Worm (Caenorhabditis elegans) whole organism, mixed stage, embryonic: ENCODE results near the gene C05B5.16.

Experiments
- M03D4.4 ChIP-seq: sonication (generic microtip); optimal IDR thresholded peaks from 2 replicates; lab custom pipeline; 2017; ENCODE audit warnings: mild to moderate bottlenecking, missing genetic modification characterization, missing compliant biosample characterization
- bed-3 ChIP-seq: fragments of 200-800 bp; sonication (Bioruptor generic); optimal IDR thresholded peaks from 3 replicates; lab custom pipeline; 2018; ENCODE audit warnings: mild to moderate bottlenecking, missing genetic modification characterization, moderate library complexity, missing compliant biosample characterization
- blmp-1 ChIP-seq: fragments of 150-350 bp; optimal IDR thresholded peaks from 2 replicates; lab custom pipeline; 2014; ENCODE audit warnings: missing biosample characterization, missing genetic modification characterization
- ceh-39 ChIP-seq: fragments of 150-350 bp; optimal IDR thresholded peaks from 2 replicates; lab custom pipeline; 2014; ENCODE audit warnings: missing biosample characterization, missing genetic modification characterization
- ceh-43 ChIP-seq: fragments of 200-800 bp; sonication (Bioruptor generic); optimal IDR thresholded peaks from 2 replicates; lab custom pipeline; 2018; ENCODE audit warnings: mild to moderate bottlenecking, missing genetic modification characterization, moderate library complexity, missing compliant biosample characterization
- ceh-83 ChIP-seq: fragments of 200-800 bp; sonication (Bioruptor generic); optimal IDR thresholded peaks from 2 replicates; lab custom pipeline; 2018; ENCODE audit warnings: mild to moderate bottlenecking, missing genetic modification characterization, missing compliant biosample characterization
- ces-1 ChIP-seq: fragments of 150-350 bp; optimal IDR thresholded peaks from 2 replicates; lab custom pipeline; 2014; ENCODE audit warnings: missing biosample characterization, missing genetic modification reagents, missing genetic modification characterization
- cnd-1 ChIP-seq: fragments of 200-800 bp; sonication (Bioruptor generic); optimal IDR thresholded peaks from 2 replicates; lab custom pipeline; 2018; ENCODE audit warnings: mild to moderate bottlenecking, missing genetic modification characterization, missing compliant biosample characterization
- elt-3 ChIP-seq: fragments of 150-350 bp; optimal IDR thresholded peaks from 2 replicates; lab custom pipeline; 2014; ENCODE audit warnings: missing biosample characterization, missing genetic modification characterization
- flh-1 ChIP-seq: fragments of 200-800 bp; sonication (Bioruptor generic); optimal IDR thresholded peaks from 2 replicates; lab custom pipeline; 2018; ENCODE audit warnings: mild to moderate bottlenecking, missing genetic modification characterization, moderate library complexity, missing compliant biosample characterization
- ham-2 ChIP-seq: fragments of 200-800 bp; sonication (Bioruptor generic); optimal IDR thresholded peaks from 2 replicates; lab custom pipeline; 2018; ENCODE audit warnings: mild to moderate bottlenecking, missing genetic modification characterization, missing compliant biosample characterization
- hlh-1 ChIP-seq: fragments of 150-350 bp; optimal IDR thresholded peaks from 2 replicates; lab custom pipeline; 2014; ENCODE audit warnings: missing biosample characterization, missing genetic modification reagents, missing genetic modification characterization
- lin-32 ChIP-seq: fragments of 200-800 bp; sonication (Bioruptor generic); optimal IDR thresholded peaks from 2 replicates; lab custom pipeline; 2018; ENCODE audit warnings: mild to moderate bottlenecking, missing genetic modification characterization, missing compliant biosample characterization
- lsy-2 ChIP-seq: fragments of 150-350 bp; optimal IDR thresholded peaks from 2 replicates; lab custom pipeline; 2014; ENCODE audit warnings: missing biosample characterization, missing genetic modification characterization
- mab-5 ChIP-seq: fragments of 150-350 bp; optimal IDR thresholded peaks from 2 replicates; lab custom pipeline; 2014; ENCODE audit warnings: missing biosample characterization, missing genetic modification characterization
- mep-1 ChIP-seq: fragments of 150-350 bp; optimal IDR thresholded peaks from 2 replicates; lab custom pipeline; 2017; ENCODE audit warnings: missing biosample characterization, missing genetic modification reagents, missing genetic modification characterization, inconsistent platforms
- mls-2 ChIP-seq: sonication (generic microtip); optimal IDR thresholded peaks from 2 replicates; lab custom pipeline; 2016; ENCODE audit warnings: mild to moderate bottlenecking, missing genetic modification characterization, moderate library complexity, missing compliant biosample characterization
- nhr-2 ChIP-seq: fragments of 150-350 bp; optimal IDR thresholded peaks from 2 replicates; lab custom pipeline; 2014; ENCODE audit warnings: missing biosample characterization, missing genetic modification characterization
- nhr-237 ChIP-seq: fragments of 150-350 bp; optimal IDR thresholded peaks from 2 replicates; lab custom pipeline; 2014; ENCODE audit warnings: missing biosample characterization, missing genetic modification characterization
- nhr-28 ChIP-seq: fragments of 150-350 bp; optimal IDR thresholded peaks from 2 replicates; lab custom pipeline; 2014; ENCODE audit warnings: missing biosample characterization, missing genetic modification characterization
- pha-4 ChIP-seq: fragments of 150-350 bp; optimal IDR thresholded peaks from 2 replicates; lab custom pipeline; 2018; ENCODE audit warnings: missing biosample characterization, missing genetic modification reagents, missing genetic modification characterization
- sem-2 ChIP-seq: fragments of 200-800 bp; sonication (Bioruptor generic); optimal IDR thresholded peaks from 2 replicates; lab custom pipeline; 2018; ENCODE audit warnings: mild to moderate bottlenecking, missing genetic modification characterization, missing compliant biosample characterization
- snpc-4 ChIP-seq: fragments of 150-350 bp; optimal IDR thresholded peaks from 2 replicates; lab custom pipeline; 2014; ENCODE audit warnings: missing biosample characterization, missing genetic modification characterization
- sptf-1 ChIP-seq: sonication (generic microtip); optimal IDR thresholded peaks from 2 replicates; lab custom pipeline; 2017; ENCODE audit warnings: mild to moderate bottlenecking, missing genetic modification characterization, moderate library complexity, missing compliant biosample characterization
- tbx-8 ChIP-seq: fragments of 200-800 bp; sonication (Bioruptor generic); optimal IDR thresholded peaks from 2 replicates; lab custom pipeline; 2018; ENCODE audit warnings: mild to moderate bottlenecking, missing genetic modification characterization, moderate library complexity, missing compliant biosample characterization
- unc-120 ChIP-seq: sonication (generic microtip); optimal IDR thresholded peaks from 2 replicates; lab custom pipeline; 2017; ENCODE audit warnings: missing genetic modification characterization, missing compliant biosample characterization; ENCODE audit not compliant: poor library complexity, severe bottlenecking
- unc-39 ChIP-seq: fragments of 150-350 bp; optimal IDR thresholded peaks from 2 replicates; lab custom pipeline; 2014; ENCODE audit warnings: missing biosample characterization, missing genetic modification characterization
- unc-62 ChIP-seq: fragments of 150-350 bp; optimal IDR thresholded peaks from 2 replicates; lab custom pipeline; 2014; ENCODE audit warnings: missing biosample characterization, missing genetic modification reagents, missing genetic modification characterization
- zip-8 ChIP-seq: fragments of 150-350 bp; optimal IDR thresholded peaks from 2 replicates; lab custom pipeline; 2014; ENCODE audit warnings: missing biosample characterization, missing genetic modification characterization
- ztf-11 ChIP-seq: fragments of 150-350 bp; optimal IDR thresholded peaks from 2 replicates; lab custom pipeline; 2014; ENCODE audit warnings: missing biosample characterization, missing genetic modification characterization

Gene C05B5.16

ce11 chrIII:10033213-10033612 lies 21.0 kb downstream of the C05B5.16 start, which contains the start of gene M04D8.5:
Gene M04D8.5 (minus strand): TSS chrIII:10033313.
- TF ChIP-seq tbx-8 (GFP tag; lab: Kevin White, UChicago) (no peak), ceh-39 (tag; lab: Kevin White, UChicago) (no peak), snpc-4 (tag; lab: Kevin White, UChicago) (no peak), hlh-1 (tag; lab: Kevin White, UChicago) (no peak), lsy-2 (tag; lab: Kevin White, UChicago) (no peak), M03D4.4 (tag; lab: Kevin White, UChicago) (no peak), ces-1 (GFP tag; lab: Kevin White, UChicago) (no peak), elt-3 (no peak), nhr-2 (tag; lab: Kevin White, UChicago) (no peak), sptf-1 (tag; lab: Kevin White, UChicago) (no peak), cnd-1 (tag; lab: Kevin White, UChicago) (no peak), pha-4 (tag; lab: Kevin White, UChicago) (no peak), ceh-83 (GFP tag; lab: Kevin White, UChicago) (no peak), lin-32 (GFP tag; lab: Kevin White, UChicago) (no peak), flh-1 (GFP tag; lab: Kevin White, UChicago) (no peak)

ce11 chrIII:10033881-10034280 lies 21.6 kb downstream of the C05B5.16 start, which contains the start of gene M04D8.8:
Gene M04D8.8 (plus strand): TSS chrIII:10034181.
- TF ChIP-seq snpc-4 (tag; lab: Kevin White, UChicago) (no peak), mep-1 (tag; lab: Kevin White, UChicago) (no peak), nhr-2 (tag; lab: Kevin White, UChicago) (no peak), flh-1 (GFP tag; lab: Kevin White, UChicago) (no peak), lsy-2 (tag; lab: Kevin White, UChicago) (no peak), unc-120 (tag; lab: Kevin White, UChicago) (no peak), ham-2 (GFP tag; lab: Kevin White, UChicago) (no peak), ztf-11 (tag; lab: Kevin White, UChicago) (no peak), bed-3 (GFP tag; lab: Kevin White, UChicago) (no peak), unc-62 (GFP tag; lab: Kevin White, UChicago) (no peak), unc-39 (tag; lab: Kevin White, UChicago) (no peak), M03D4.4 (tag; lab: Kevin White, UChicago) (no peak), zip-8 (no peak), tbx-8 (GFP tag; lab: Kevin White, UChicago) (no peak), nhr-28 (no peak), sptf-1 (tag; lab: Kevin White, UChicago) (no peak), nhr-237 (no peak), sem-2 (GFP tag; lab: Kevin White, UChicago) (no peak), lin-32 (GFP tag; lab: Kevin White, UChicago) (no peak)

- no peak for TF ChIP-seq mab-5 (tag; lab: Kevin White, UChicago)
- no peak for TF ChIP-seq ceh-43
- TF ChIP-seq tbx-8 (GFP tag; lab: Kevin White, UChicago): no peak
- TF ChIP-seq pha-4 (tag; lab: Kevin White, UChicago): no peak
- TF ChIP-seq unc-62 (GFP tag; lab: Kevin White, UChicago): no peak
- no peak for TF ChIP-seq ham-2 (GFP tag; lab: Kevin White, UChicago)
- no peak for TF ChIP-seq nhr-28
Measured at ce11 chrIII:10035783-10036182, 23.5 kb downstream of the C05B5.16 start, which contains the start of gene xbx-3. Gene xbx-3 (plus strand): TSS chrIII:10035945.

ce11 chrIII:10037150-10037549 lies 24.9 kb downstream of the C05B5.16 start, which contains the start of gene M04D8.7:
Gene M04D8.7 (plus strand): TSS chrIII:10037450.
- no peak for TF ChIP-seq tbx-8 (GFP tag; lab: Kevin White, UChicago)
- no peak for TF ChIP-seq sem-2 (GFP tag; lab: Kevin White, UChicago)
- no peak for TF ChIP-seq flh-1 (GFP tag; lab: Kevin White, UChicago)
- no peak for TF ChIP-seq unc-39 (tag; lab: Kevin White, UChicago)
- TF ChIP-seq cnd-1 (tag; lab: Kevin White, UChicago): no peak
- TF ChIP-seq ceh-39 (tag; lab: Kevin White, UChicago): no peak
- no peak for TF ChIP-seq nhr-28
- TF ChIP-seq lin-32 (GFP tag; lab: Kevin White, UChicago): no peak
- TF ChIP-seq nhr-2 (tag; lab: Kevin White, UChicago): no peak
- no peak for TF ChIP-seq blmp-1
- no peak for TF ChIP-seq mls-2 (tag; lab: Kevin White, UChicago)
- TF ChIP-seq ztf-11 (tag; lab: Kevin White, UChicago): no peak
- TF ChIP-seq mep-1 (tag; lab: Kevin White, UChicago): no peak
- no peak for TF ChIP-seq ceh-43
- TF ChIP-seq hlh-1 (tag; lab: Kevin White, UChicago): no peak
